Worm (Caenorhabditis elegans) whole organism, young adult: Measurements from ENCODE around the gene D1046.18.

Experiments used
- B0019.2 ChIP-seq: fragments of 200-800 bp; sonication (Bioruptor generic); conservative IDR thresholded peaks from 2 replicates; pipeline ENCODE4 v1.3.6; 2022; ENCODE audit warnings: missing genetic modification reagents, missing genetic modification characterization, missing compliant biosample characterization
- B0035.1 ChIP-seq: sonication (generic microtip); optimal IDR thresholded peaks from 2 replicates; lab custom pipeline; 2016; ENCODE audit warnings: missing genetic modification characterization, mild to moderate bottlenecking, missing compliant biosample characterization, missing genotype, missing genetic modification reagents
- B0336.3 ChIP-seq: fragments of 200-800 bp; sonication (Bioruptor generic); IDR thresholded peaks from 2 replicates; pipeline ENCODE4 v1.3.6; 2022; ENCODE audit warnings: missing genetic modification characterization, missing compliant biosample characterization
- D2030.7 ChIP-seq: fragments of 200-800 bp; sonication (Bioruptor generic); IDR thresholded peaks from 2 replicates; pipeline ENCODE4 v1.3.6; 2022; ENCODE audit warnings: missing genetic modification reagents, missing genetic modification characterization, missing compliant biosample characterization
- F10E7.11 ChIP-seq: sonication (generic microtip); optimal IDR thresholded peaks from 2 replicates; lab custom pipeline; 2017; ENCODE audit warnings: mild to moderate bottlenecking, missing genetic modification characterization, moderate library complexity, missing compliant biosample characterization
- F33H1.4 ChIP-seq: fragments of 200-800 bp; sonication (Bioruptor generic); IDR thresholded peaks from 2 replicates; pipeline ENCODE4 v1.3.6; 2022; ENCODE audit warnings: missing genetic modification reagents, missing genetic modification characterization, missing compliant biosample characterization
- F39B2.1 ChIP-seq: fragments of 200-800 bp; sonication (Bioruptor generic); IDR thresholded peaks from 2 replicates; pipeline ENCODE4 v1.3.6; 2022; ENCODE audit warnings: missing genetic modification reagents, missing genetic modification characterization, missing compliant biosample characterization
- F49E8.2 ChIP-seq: sonication (generic microtip); optimal IDR thresholded peaks from 3 replicates; lab custom pipeline; 2017; ENCODE audit warnings: missing genetic modification characterization, mild to moderate bottlenecking, missing compliant biosample characterization, antibody characterized with exemption, moderate library complexity; ENCODE audit not compliant: insufficient read depth
- F55B11.4 ChIP-seq: sonication (generic microtip); optimal IDR thresholded peaks from 2 replicates; lab custom pipeline; 2016; ENCODE audit warnings: missing compliant biosample characterization, missing genetic modification characterization, borderline replicate concordance; ENCODE audit not compliant: insufficient read depth
- K11D2.4 ChIP-seq: fragments of 200-800 bp; sonication (Bioruptor generic); IDR thresholded peaks from 2 replicates; pipeline ENCODE4 v1.3.6; 2022; ENCODE audit warnings: missing genetic modification reagents, missing genetic modification characterization, missing compliant biosample characterization
- T07F8.4 ChIP-seq: sonication (generic microtip); optimal IDR thresholded peaks from 2 replicates; lab custom pipeline; 2016; ENCODE audit warnings: mild to moderate bottlenecking, missing genetic modification characterization, moderate library complexity, missing compliant biosample characterization
- ZK185.1 ChIP-seq: sonication (generic microtip); optimal IDR thresholded peaks from 2 replicates; lab custom pipeline; 2016; ENCODE audit warnings: mild to moderate bottlenecking, missing genetic modification characterization, missing compliant biosample characterization; ENCODE audit not compliant: poor library complexity, severe bottlenecking
- aptf-2 ChIP-seq: fragments of 200-800 bp; sonication (Bioruptor generic); conservative IDR thresholded peaks from 2 replicates; pipeline ENCODE4 v1.3.6; 2022; ENCODE audit warnings: missing genetic modification reagents, missing genetic modification characterization, missing compliant biosample characterization
- athp-1 ChIP-seq: sonication (generic microtip); optimal IDR thresholded peaks from 2 replicates; lab custom pipeline; 2017; ENCODE audit warnings: mild to moderate bottlenecking, missing genetic modification characterization, missing compliant biosample characterization
- bed-2 ChIP-seq: fragments of 200-800 bp; sonication (Bioruptor generic); IDR thresholded peaks from 2 replicates; pipeline ENCODE4 v1.3.6; 2022; ENCODE audit warnings: missing genetic modification reagents, missing genetic modification characterization, missing compliant biosample characterization
- ccch-3 ChIP-seq: fragments of 200-800 bp; sonication (Bioruptor generic); optimal IDR thresholded peaks from 2 replicates; lab custom pipeline; 2018; ENCODE audit warnings: mild to moderate bottlenecking, missing genetic modification characterization, missing compliant biosample characterization
- ceh-40 ChIP-seq: fragments of 200-800 bp; sonication (Bioruptor generic); IDR thresholded peaks from 2 replicates; pipeline ENCODE4 v1.3.6; 2022; ENCODE audit warnings: missing genetic modification characterization, missing compliant biosample characterization
- ceh-58 ChIP-seq: fragments of 200-800 bp; sonication (Bioruptor generic); IDR thresholded peaks from 2 replicates; pipeline ENCODE4 v1.3.6; 2022; ENCODE audit warnings: missing genetic modification characterization, missing compliant biosample characterization
- ceh-79 ChIP-seq: sonication (generic microtip); optimal IDR thresholded peaks from 2 replicates; lab custom pipeline; 2017; ENCODE audit warnings: mild to moderate bottlenecking, missing genetic modification characterization, missing compliant biosample characterization
- chd-7 ChIP-seq: sonication (generic microtip); optimal IDR thresholded peaks from 2 replicates; lab custom pipeline; 2016; ENCODE audit warnings: mild to moderate bottlenecking, missing genetic modification characterization, moderate library complexity, missing compliant biosample characterization
- efl-1 ChIP-seq: fragments of 150-350 bp; optimal IDR thresholded peaks from 2 replicates; lab custom pipeline; 2014; ENCODE audit warnings: missing biosample characterization, missing genetic modification reagents, missing genetic modification characterization
- him-1 ChIP-seq: sonication (generic microtip); optimal IDR thresholded peaks from 2 replicates; lab custom pipeline; 2016; ENCODE audit warnings: missing genotype, missing genetic modification reagents, missing genetic modification characterization, missing compliant biosample characterization
- hmg-1.2 ChIP-seq: fragments of 200-800 bp; sonication (Bioruptor generic); IDR thresholded peaks from 2 replicates; pipeline ENCODE4 v1.3.6; 2022; ENCODE audit warnings: missing genetic modification reagents, missing genetic modification characterization, missing compliant biosample characterization
- hmg-20 ChIP-seq: fragments of 200-800 bp; sonication (Bioruptor generic); IDR thresholded peaks from 2 replicates; pipeline ENCODE4 v1.3.6; 2022; ENCODE audit warnings: missing genetic modification reagents, missing genetic modification characterization, missing compliant biosample characterization
- hsf-1 ChIP-seq: fragments of 200-800 bp; sonication (Bioruptor generic); IDR thresholded peaks from 2 replicates; pipeline ENCODE4 v1.3.6; 2022; ENCODE audit warnings: missing genetic modification reagents, missing genetic modification characterization, missing compliant biosample characterization
- let-526 ChIP-seq: fragments of 200-800 bp; sonication (Bioruptor generic); IDR thresholded peaks from 2 replicates; pipeline ENCODE4 v1.3.6; 2022; ENCODE audit warnings: missing genetic modification reagents, missing genetic modification characterization, missing compliant biosample characterization
- let-607 ChIP-seq, 2 experiments: fragments of 200-800 bp in 1 of 2; sonication (Bioruptor generic) in 1 of 2; sonication (generic microtip) in 1 of 2; optimal IDR thresholded peaks; 2 replicates each; lab custom pipeline; 2016 to 2018; ENCODE audit warnings: mild to moderate bottlenecking in 2 of 2, missing compliant biosample characterization in 2 of 2, missing genetic modification characterization in 2 of 2, moderate library complexity in 2 of 2, missing genotype in 1 of 2
- lin-26 ChIP-seq: fragments of 200-800 bp; sonication (Bioruptor generic); IDR thresholded peaks from 2 replicates; pipeline ENCODE4 v1.3.6; 2022; ENCODE audit warnings: missing genetic modification reagents, missing genetic modification characterization, missing compliant biosample characterization
- madf-10 ChIP-seq: sonication (generic microtip); optimal IDR thresholded peaks from 2 replicates; lab custom pipeline; 2016; ENCODE audit warnings: mild to moderate bottlenecking, missing genetic modification characterization, missing compliant biosample characterization
- madf-8 ChIP-seq: fragments of 200-800 bp; sonication (Bioruptor generic); conservative IDR thresholded peaks from 2 replicates; pipeline ENCODE4 v1.3.6; 2022; ENCODE audit warnings: missing genetic modification reagents, missing genetic modification characterization, missing compliant biosample characterization
- mcd-1 ChIP-seq: fragments of 200-800 bp; sonication (Bioruptor generic); IDR thresholded peaks from 2 replicates; pipeline ENCODE4 v1.3.6; 2022; ENCODE audit warnings: missing genetic modification reagents, missing genetic modification characterization, missing compliant biosample characterization
- mes-4 ChIP-seq: sonication (generic microtip); optimal IDR thresholded peaks from 2 replicates; lab custom pipeline; 2016; ENCODE audit warnings: missing genotype, missing genetic modification characterization, missing compliant biosample characterization
- nfya-2 ChIP-seq: fragments of 200-800 bp; sonication (Bioruptor generic); IDR thresholded peaks from 2 replicates; pipeline ENCODE4 v1.3.6; 2022; ENCODE audit warnings: missing genetic modification reagents, missing genetic modification characterization, missing compliant biosample characterization
- nfyb-1 ChIP-seq: fragments of 200-800 bp; sonication (Bioruptor generic); IDR thresholded peaks from 2 replicates; pipeline ENCODE4 v1.3.6; 2022; ENCODE audit warnings: missing genetic modification reagents, missing genetic modification characterization, missing compliant biosample characterization
- nhr-27 ChIP-seq: fragments of 200-800 bp; sonication (Bioruptor generic); optimal IDR thresholded peaks from 2 replicates; lab custom pipeline; 2018; ENCODE audit warnings: mild to moderate bottlenecking, missing genetic modification characterization, moderate library complexity, missing compliant biosample characterization
- nhr-80 ChIP-seq: sonication (generic microtip); optimal IDR thresholded peaks from 2 replicates; lab custom pipeline; 2016; ENCODE audit warnings: missing genetic modification characterization, missing compliant biosample characterization
- rcor-1 ChIP-seq: fragments of 200-800 bp; sonication (Bioruptor generic); IDR thresholded peaks from 2 replicates; pipeline ENCODE4 v1.3.6; 2022; ENCODE audit warnings: missing genetic modification reagents, missing genetic modification characterization, missing compliant biosample characterization
- rec-8 ChIP-seq, 2 experiments: sonication (generic microtip); optimal IDR thresholded peaks; 2 replicates each; lab custom pipeline; 2016; ENCODE audit warnings: mild to moderate bottlenecking in 2 of 2, missing genetic modification characterization in 2 of 2, missing genetic modification reagents in 2 of 2, missing genotype in 2 of 2, missing biosample characterization in 1 of 2, missing compliant biosample characterization in 1 of 2, moderate library complexity in 1 of 2
- repo-1 ChIP-seq: sonication (generic microtip); optimal IDR thresholded peaks from 2 replicates; lab custom pipeline; 2017; ENCODE audit warnings: mild to moderate bottlenecking, missing genetic modification characterization, missing compliant biosample characterization
- sdz-38 ChIP-seq: sonication (generic microtip); optimal IDR thresholded peaks from 2 replicates; lab custom pipeline; 2016; ENCODE audit warnings: missing genotype, missing genetic modification characterization, missing compliant biosample characterization
- snpc-1.1 ChIP-seq: sonication (generic microtip); optimal IDR thresholded peaks from 2 replicates; lab custom pipeline; 2017; ENCODE audit warnings: missing genetic modification characterization, mild to moderate bottlenecking, missing compliant biosample characterization, antibody characterized with exemption, moderate library complexity, missing genotype, missing genetic modification reagents; ENCODE audit not compliant: insufficient read depth
- tlf-1 ChIP-seq: fragments of 200-800 bp; sonication (Bioruptor generic); optimal IDR thresholded peaks from 2 replicates; lab custom pipeline; 2018; ENCODE audit warnings: mild to moderate bottlenecking, missing genetic modification characterization, missing compliant biosample characterization
- unc-130 ChIP-seq: sonication (generic microtip); optimal IDR thresholded peaks from 2 replicates; lab custom pipeline; 2016; ENCODE audit warnings: missing genetic modification reagents, missing genetic modification characterization, missing compliant biosample characterization
- unc-62 ChIP-seq: fragments of 150-350 bp; optimal IDR thresholded peaks from 2 replicates; lab custom pipeline; 2014; ENCODE audit warnings: missing biosample characterization, missing genetic modification reagents, missing genetic modification characterization
- ztf-22 ChIP-seq: fragments of 200-800 bp; sonication (Bioruptor generic); optimal IDR thresholded peaks from 2 replicates; lab custom pipeline; 2018; ENCODE audit warnings: mild to moderate bottlenecking, missing genetic modification characterization, moderate library complexity, missing compliant biosample characterization
- ztf-25 ChIP-seq: fragments of 200-800 bp; sonication (Bioruptor generic); IDR thresholded peaks from 2 replicates; pipeline ENCODE4 v1.3.6; 2022; ENCODE audit warnings: missing genetic modification reagents, missing genetic modification characterization, missing compliant biosample characterization
- ztf-26 ChIP-seq: sonication (generic microtip); optimal IDR thresholded peaks from 2 replicates; lab custom pipeline; 2017; ENCODE audit warnings: missing genetic modification characterization, missing compliant biosample characterization
- ztf-6 ChIP-seq: fragments of 200-800 bp; sonication (Bioruptor generic); IDR thresholded peaks from 2 replicates; pipeline ENCODE4 v1.3.6; 2022; ENCODE audit warnings: missing genetic modification reagents, missing genetic modification characterization, missing compliant biosample characterization

Gene D1046.18

ce11 chrIV:8927093-8927492 is 2.9 kb upstream of the D1046.18 start (continued):
- TF ChIP-seq athp-1 (tag; lab: Kevin White, UChicago): peak; percentile 96
- peak; percentile 78 for TF ChIP-seq hmg-1.2 (GFP tag; lab: Robert Waterston, UW)
- no peak for TF ChIP-seq F39B2.1 (GFP tag; lab: Robert Waterston, UW)
- TF ChIP-seq B0019.2 (GFP tag; lab: Robert Waterston, UW): 0 out of 2 replicates have a peak, but pooled peaks have one; percentile 43
- TF ChIP-seq T07F8.4: peak; percentile 91
- peak; percentile 75 for TF ChIP-seq nhr-80 (tag; lab: Kevin White, UChicago)
- peak; percentile 91 for TF ChIP-seq ZK185.1
- peak; percentile 82 for TF ChIP-seq B0035.1 (tag; lab: Kevin White, UChicago)
- no peak for TF ChIP-seq F55B11.4 (tag; lab: Kevin White, UChicago)
- 0 out of 2 replicates have a peak, but pooled peaks have one; percentile 30 for TF ChIP-seq ceh-58
- TF ChIP-seq efl-1 (GFP tag; lab: Kevin White, UChicago): peak; percentile 40
- TF ChIP-seq F10E7.11: peak; percentile 92
- TF ChIP-seq madf-8 (GFP tag; lab: Robert Waterston, UW): 0 out of 2 replicates have a peak, but pooled peaks have one; percentile 21
- TF ChIP-seq tlf-1: peak; percentile 74
- no peak for TF ChIP-seq nfya-2
- TF ChIP-seq rec-8 (tag; optimal IDR thresholded peaks at IDR 0.05; lab: Kevin White, UChicago): peak; percentile 90 to 94
- peak; percentile 68 for TF ChIP-seq ztf-22
- peak; percentile 69 for TF ChIP-seq hsf-1 (GFP tag; lab: Robert Waterston, UW)
- peak; percentile 79 for TF ChIP-seq mcd-1
- peak; percentile 50; the same call in 1 of the 2 replicates for TF ChIP-seq let-526 (GFP tag; lab: Robert Waterston, UW)
- peak; percentile 56 for TF ChIP-seq snpc-1.1 (tag; lab: Kevin White, UChicago)
- TF ChIP-seq repo-1: peak; percentile 94
- TF ChIP-seq let-607 (tag; optimal IDR thresholded peaks at IDR 0.05; lab: Kevin White, UChicago): peak; percentile 54 to 64
- TF ChIP-seq ztf-6: no peak
- TF ChIP-seq F49E8.2 (tag; lab: Kevin White, UChicago): peak; percentile 77
- TF ChIP-seq bed-2 (GFP tag; lab: Robert Waterston, UW): no peak
- peak; percentile 73 for TF ChIP-seq nhr-27
- TF ChIP-seq ccch-3 (GFP tag; lab: Kevin White, UChicago): peak; percentile 38
- no peak for TF ChIP-seq unc-62 (GFP tag; lab: Kevin White, UChicago)
- peak; percentile 91 for TF ChIP-seq rcor-1 (GFP tag; lab: Robert Waterston, UW)
- TF ChIP-seq ztf-25 (GFP tag; lab: Robert Waterston, UW): peak; percentile 62; the same call in 1 of the 2 replicates
- TF ChIP-seq ztf-26 (tag; lab: Kevin White, UChicago): peak; percentile 78
- TF ChIP-seq hmg-20 (GFP tag; lab: Robert Waterston, UW): peak; percentile 70
- TF ChIP-seq aptf-2 (GFP tag; lab: Robert Waterston, UW): no peak
- peak; percentile 97 for TF ChIP-seq lin-26 (GFP tag; lab: Robert Waterston, UW)
- TF ChIP-seq mes-4: peak; percentile 59
- TF ChIP-seq nfyb-1: peak; percentile 91
- TF ChIP-seq ceh-40 (GFP tag; lab: Robert Waterston, UW): 0 out of 2 replicates have a peak, but pooled peaks have one; percentile 54
- peak; percentile 89 for TF ChIP-seq B0336.3
- TF ChIP-seq sdz-38: no peak
- peak; percentile 94 for TF ChIP-seq ceh-79 (tag; lab: Kevin White, UChicago)
- TF ChIP-seq chd-7: peak; percentile 94
- TF ChIP-seq him-1 (tag; lab: Kevin White, UChicago): peak; percentile 68
- peak; percentile 89 for TF ChIP-seq madf-10 (tag; lab: Kevin White, UChicago)
- peak; percentile 38 for TF ChIP-seq F33H1.4 (GFP tag; lab: Robert Waterston, UW)
- TF ChIP-seq K11D2.4 (GFP tag; lab: Robert Waterston, UW): no peak
- peak; percentile 52; the same call in 1 of the 2 replicates for TF ChIP-seq D2030.7 (GFP tag; lab: Robert Waterston, UW)
- TF ChIP-seq unc-130 (GFP tag; lab: Kevin White, UChicago): peak; percentile 84
